Worm (Caenorhabditis elegans) whole organism, young adult: ENCODE data around the gene W01A11.1.

Experiments
- B0261.1 ChIP-seq: sonication (generic microtip); optimal IDR thresholded peaks from 2 replicates; lab custom pipeline; 2016; ENCODE audit warnings: mild to moderate bottlenecking, missing genetic modification characterization, moderate library complexity, missing compliant biosample characterization
- K11D2.4 ChIP-seq: fragments of 200-800 bp; sonication (Bioruptor generic); IDR thresholded peaks from 2 replicates; pipeline ENCODE4 v1.3.6; 2022; ENCODE audit warnings: missing genetic modification reagents, missing genetic modification characterization, missing compliant biosample characterization
- atf-7 ChIP-seq: sonication (generic microtip); optimal IDR thresholded peaks from 2 replicates; lab custom pipeline; 2017; ENCODE audit warnings: mild to moderate bottlenecking, missing genetic modification characterization, missing compliant biosample characterization

ce11 chrV:6513786-6514430, 14.9 kb downstream of the W01A11.1 start:
- TF ChIP-seq atf-7 (tag; lab: Kevin White, UChicago) (no peak), K11D2.4 (GFP tag; lab: Robert Waterston, UW) (no peak), B0261.1 (tag; lab: Kevin White, UChicago) (no peak)
